Fruit fly (Drosophila melanogaster) whole organism, embryonic: ENCODE measurements around the gene CG13075.
A peak's percentile ranks its signal among the peaks of the same experiment; 100 is the strongest.

ENCODE experiments used
- Ada2b ChIP-seq: fragments of 200-800 bp; sonication (Bioruptor generic); IDR thresholded peaks from 2 replicates; pipeline ENCODE4 v1.3.6; 2022; ENCODE audit warnings: missing biosample characterization, missing genetic modification characterization
- Atf3 ChIP-seq: fragments of 200-800 bp; sonication (Bioruptor generic); optimal IDR thresholded peaks from 3 replicates; lab custom pipeline; 2016; ENCODE audit warnings: missing biosample characterization, missing genetic modification characterization
- Awh ChIP-seq: fragments of 200-800 bp; sonication (Bioruptor generic); IDR thresholded peaks from 2 replicates; pipeline ENCODE4, ENCODE4 v1.3.6; 2022; ENCODE audit warnings: missing biosample characterization, missing genetic modification characterization
- CG10209 ChIP-seq: fragments of 200-800 bp; sonication (Bioruptor generic); optimal IDR thresholded peaks from 3 replicates; lab custom pipeline; 2017; ENCODE audit warnings: missing biosample characterization, mild to moderate bottlenecking, missing genetic modification characterization, missing genetic modification reagents
- CG10654 ChIP-seq: fragments of 200-800 bp; sonication (Bioruptor generic); optimal IDR thresholded peaks from 2 replicates; lab custom pipeline; 2016; ENCODE audit warnings: missing biosample characterization, missing genetic modification characterization
- CG11093 ChIP-seq: fragments of 200-800 bp; sonication (Bioruptor generic); IDR thresholded peaks from 3 replicates; pipeline ENCODE4 v1.3.6; 2022; ENCODE audit warnings: missing biosample characterization, missing genetic modification characterization
- CG11504 ChIP-seq: fragments of 200-800 bp; sonication (Bioruptor generic); optimal IDR thresholded peaks from 3 replicates; lab custom pipeline; 2019; ENCODE audit warnings: missing biosample characterization, mild to moderate bottlenecking, missing genetic modification characterization, moderate library complexity
- CG12942 ChIP-seq: fragments of 200-800 bp; sonication (Bioruptor generic); optimal IDR thresholded peaks from 3 replicates; lab custom pipeline; 2016; ENCODE audit warnings: missing biosample characterization, missing genetic modification characterization
- CG14050 ChIP-seq: fragments of 200-800 bp; sonication (Bioruptor generic); IDR thresholded peaks from 3 replicates; pipeline ENCODE4 v1.3.6; 2022; ENCODE audit warnings: missing biosample characterization, missing genetic modification characterization
- CG15696 ChIP-seq: fragments of 200-800 bp; sonication (Bioruptor generic); optimal IDR thresholded peaks from 2 replicates; lab custom pipeline; 2019; ENCODE audit warnings: missing biosample characterization, mild to moderate bottlenecking, missing genetic modification characterization, moderate library complexity
- CG16815 ChIP-seq: fragments of 200-800 bp; sonication (Bioruptor generic); optimal IDR thresholded peaks from 3 replicates; lab custom pipeline; 2017; ENCODE audit warnings: missing biosample characterization, mild to moderate bottlenecking, missing genetic modification characterization
- CG17186 ChIP-seq: fragments of 200-800 bp; sonication (Bioruptor generic); optimal IDR thresholded peaks from 3 replicates; lab custom pipeline; 2017; ENCODE audit warnings: missing biosample characterization, missing genetic modification reagents, missing genetic modification characterization
- CG17829 ChIP-seq: fragments of 200-800 bp; optimal IDR thresholded peaks from 2 replicates; lab custom pipeline; 2019; ENCODE audit warnings: missing biosample characterization, mild to moderate bottlenecking, missing genetic modification characterization, moderate library complexity
- CG1832 ChIP-seq: fragments of 200-800 bp; sonication (Bioruptor generic); optimal IDR thresholded peaks from 2 replicates; lab custom pipeline; 2017; ENCODE audit warnings: missing biosample characterization, mild to moderate bottlenecking, missing genetic modification characterization, inconsistent platforms
- CG2199 ChIP-seq: fragments of 200-800 bp; sonication (Bioruptor generic); IDR thresholded peaks from 3 replicates; pipeline ENCODE4 v1.3.6; 2022; ENCODE audit warnings: missing biosample characterization, missing genetic modification characterization
- CG30431 ChIP-seq: fragments of 200-800 bp; sonication (Bioruptor generic); optimal IDR thresholded peaks from 2 replicates; lab custom pipeline; 2017; ENCODE audit warnings: missing biosample characterization, missing genetic modification characterization
- CG32532 ChIP-seq: fragments of 200-800 bp; sonication (Bioruptor generic); IDR thresholded peaks from 2 replicates; pipeline ENCODE4 v1.3.6; 2022; ENCODE audit warnings: missing biosample characterization, missing genetic modification characterization
- CG5245 ChIP-seq: fragments of 200-800 bp; sonication (Bioruptor generic); optimal IDR thresholded peaks from 3 replicates; lab custom pipeline; 2016; ENCODE audit warnings: missing biosample characterization, missing genetic modification characterization
- CG6683 ChIP-seq: fragments of 200-800 bp; sonication (Bioruptor generic); optimal IDR thresholded peaks from 2 replicates; lab custom pipeline; 2017; ENCODE audit warnings: missing biosample characterization, mild to moderate bottlenecking, missing genetic modification characterization, missing genetic modification reagents
- CG7963 ChIP-seq: fragments of 200-800 bp; sonication (Bioruptor generic); IDR thresholded peaks from 3 replicates; pipeline ENCODE4 v1.3.6; 2022; ENCODE audit warnings: missing biosample characterization, missing genetic modification characterization; ENCODE audit not compliant: partially characterized antibody
- CG9876 ChIP-seq: fragments of 200-800 bp; sonication (Bioruptor generic); optimal IDR thresholded peaks from 2 replicates; lab custom pipeline; 2016; ENCODE audit warnings: missing biosample characterization, missing genetic modification characterization
- CrebB ChIP-seq: fragments of 200-800 bp; sonication (Bioruptor generic); optimal IDR thresholded peaks from 3 replicates; lab custom pipeline; 2018; ENCODE audit warnings: missing biosample characterization, mild to moderate bottlenecking, missing genetic modification characterization
- D19A ChIP-seq: fragments of 200-800 bp; optimal IDR thresholded peaks from 3 replicates; lab custom pipeline; 2019; ENCODE audit warnings: missing biosample characterization, mild to moderate bottlenecking, missing genetic modification characterization, moderate library complexity
- Dip2 ChIP-seq: fragments of 200-800 bp; sonication (Bioruptor generic); IDR thresholded peaks from 2 replicates; pipeline ENCODE4 v1.3.6; 2022; ENCODE audit warnings: missing biosample characterization, missing genetic modification characterization
- Hmx ChIP-seq: fragments of 200-800 bp; sonication (Bioruptor generic); optimal IDR thresholded peaks from 2 replicates; lab custom pipeline; 2016; ENCODE audit warnings: missing biosample characterization, missing genetic modification characterization
- Lhr ChIP-seq: fragments of 200-800 bp; sonication (Bioruptor generic); optimal IDR thresholded peaks from 3 replicates; lab custom pipeline; 2017; ENCODE audit warnings: mild to moderate bottlenecking, missing biosample characterization, missing genetic modification reagents, missing genetic modification characterization
- NC2α ChIP-seq: fragments of 200-800 bp; sonication (Bioruptor generic); optimal IDR thresholded peaks from 2 replicates; lab custom pipeline; 2016; ENCODE audit warnings: missing biosample characterization, missing genetic modification characterization
- Neu2 ChIP-seq: fragments of 200-800 bp; sonication (Bioruptor generic); optimal IDR thresholded peaks from 3 replicates; lab custom pipeline; 2016; ENCODE audit warnings: missing biosample characterization, missing genetic modification characterization, borderline replicate concordance
- Sox100B ChIP-seq: fragments of 200-800 bp; sonication (Bioruptor generic); optimal IDR thresholded peaks from 3 replicates; lab custom pipeline; 2018; ENCODE audit warnings: missing biosample characterization, mild to moderate bottlenecking, missing genetic modification characterization
- Sry-δ ChIP-seq: fragments of 200-800 bp; sonication (Bioruptor generic); optimal IDR thresholded peaks from 2 replicates; lab custom pipeline; 2016; ENCODE audit warnings: missing biosample characterization, missing genetic modification characterization
- Ssrp ChIP-seq: fragments of 200-800 bp; sonication (Bioruptor generic); optimal IDR thresholded peaks from 2 replicates; lab custom pipeline; 2018; ENCODE audit warnings: missing biosample characterization, mild to moderate bottlenecking, missing genetic modification characterization, moderate library complexity
- aop ChIP-seq: fragments of 200-800 bp; sonication (Bioruptor generic); IDR thresholded peaks from 2 replicates; pipeline ENCODE4 v1.3.6; 2022; ENCODE audit warnings: missing biosample characterization, missing genetic modification characterization
- chif ChIP-seq, 2 experiments: fragments of 200-800 bp; sonication (Bioruptor generic); optimal IDR thresholded peaks; 3 replicates each; lab custom pipeline; 2016; ENCODE audit warnings: missing biosample characterization in 2 of 2, missing genetic modification characterization in 2 of 2
- ci ChIP-seq: fragments of 200-800 bp; sonication (Bioruptor generic); IDR thresholded peaks from 3 replicates; pipeline ENCODE4 v1.3.6; 2022; ENCODE audit warnings: missing biosample characterization, missing genetic modification characterization
- dmrt99B ChIP-seq: fragments of 200-800 bp; sonication (Bioruptor generic); optimal IDR thresholded peaks from 2 replicates; lab custom pipeline; 2018; ENCODE audit warnings: missing biosample characterization, mild to moderate bottlenecking, missing genetic modification characterization, moderate library complexity
- esg ChIP-seq: fragments of 200-800 bp; sonication (Bioruptor generic); conservative IDR thresholded peaks from 2 replicates; pipeline ENCODE4 v1.3.6; 2022; ENCODE audit warnings: missing biosample characterization, missing genetic modification characterization
- gcm ChIP-seq: fragments of 200-800 bp; sonication (Bioruptor generic); optimal IDR thresholded peaks from 2 replicates; lab custom pipeline; 2019; ENCODE audit warnings: missing biosample characterization, mild to moderate bottlenecking, missing genetic modification characterization, moderate library complexity
- kni ChIP-seq: fragments of 200-800 bp; sonication (Bioruptor generic); optimal IDR thresholded peaks from 3 replicates; lab custom pipeline; 2017; ENCODE audit warnings: mild to moderate bottlenecking, missing biosample characterization, missing genetic modification reagents, missing genetic modification characterization
- knrl ChIP-seq: fragments of 200-800 bp; sonication (Bioruptor generic); IDR thresholded peaks from 3 replicates; pipeline ENCODE4 v1.3.6; 2022; ENCODE audit warnings: missing biosample characterization, missing genetic modification characterization; ENCODE audit not compliant: partially characterized antibody
- lbe ChIP-seq: fragments of 200-800 bp; sonication (Bioruptor generic); optimal IDR thresholded peaks from 2 replicates; lab custom pipeline; 2016; ENCODE audit warnings: missing biosample characterization, mild to moderate bottlenecking, missing genetic modification characterization
- nmo ChIP-seq: fragments of 200-800 bp; sonication (Bioruptor generic); optimal IDR thresholded peaks from 2 replicates; lab custom pipeline; 2018; ENCODE audit warnings: missing biosample characterization, mild to moderate bottlenecking, missing genetic modification characterization, moderate library complexity
- pita ChIP-seq: fragments of 200-800 bp; sonication (Bioruptor generic); optimal IDR thresholded peaks from 2 replicates; lab custom pipeline; 2017; ENCODE audit warnings: missing biosample characterization, mild to moderate bottlenecking, missing genetic modification characterization
- pros ChIP-seq: fragments of 200-800 bp; sonication (Bioruptor generic); optimal IDR thresholded peaks from 3 replicates; lab custom pipeline; 2019; ENCODE audit warnings: missing biosample characterization, mild to moderate bottlenecking, missing genetic modification characterization, moderate library complexity
- rib ChIP-seq: fragments of 200-800 bp; sonication (Bioruptor generic); IDR thresholded peaks from 2 replicates; pipeline ENCODE4 v1.3.6; 2022; ENCODE audit warnings: missing biosample characterization, missing genetic modification characterization
- sd ChIP-seq: fragments of 200-800 bp; sonication (Bioruptor generic); optimal IDR thresholded peaks from 3 replicates; lab custom pipeline; 2018; ENCODE audit warnings: missing biosample characterization, mild to moderate bottlenecking, missing genetic modification characterization, moderate library complexity
- shn ChIP-seq: fragments of 200-800 bp; sonication (Bioruptor generic); optimal IDR thresholded peaks from 3 replicates; lab custom pipeline; 2016; ENCODE audit warnings: missing biosample characterization, missing genetic modification characterization
- stc ChIP-seq: fragments of 200-800 bp; sonication (Bioruptor generic); IDR thresholded peaks from 2 replicates; pipeline ENCODE4 v1.3.6; 2022; ENCODE audit warnings: missing biosample characterization, missing genetic modification characterization
- sug ChIP-seq: fragments of 200-800 bp; optimal IDR thresholded peaks from 2 replicates; lab custom pipeline; 2019; ENCODE audit warnings: missing biosample characterization, mild to moderate bottlenecking, missing genetic modification characterization, moderate library complexity
- ttk ChIP-seq: fragments of 200-800 bp; sonication (Bioruptor generic); IDR thresholded peaks from 2 replicates; pipeline ENCODE4 v2.1.2; 2022; ENCODE audit warnings: missing biosample characterization, missing genetic modification characterization

The CG13075 gene

DNA sequence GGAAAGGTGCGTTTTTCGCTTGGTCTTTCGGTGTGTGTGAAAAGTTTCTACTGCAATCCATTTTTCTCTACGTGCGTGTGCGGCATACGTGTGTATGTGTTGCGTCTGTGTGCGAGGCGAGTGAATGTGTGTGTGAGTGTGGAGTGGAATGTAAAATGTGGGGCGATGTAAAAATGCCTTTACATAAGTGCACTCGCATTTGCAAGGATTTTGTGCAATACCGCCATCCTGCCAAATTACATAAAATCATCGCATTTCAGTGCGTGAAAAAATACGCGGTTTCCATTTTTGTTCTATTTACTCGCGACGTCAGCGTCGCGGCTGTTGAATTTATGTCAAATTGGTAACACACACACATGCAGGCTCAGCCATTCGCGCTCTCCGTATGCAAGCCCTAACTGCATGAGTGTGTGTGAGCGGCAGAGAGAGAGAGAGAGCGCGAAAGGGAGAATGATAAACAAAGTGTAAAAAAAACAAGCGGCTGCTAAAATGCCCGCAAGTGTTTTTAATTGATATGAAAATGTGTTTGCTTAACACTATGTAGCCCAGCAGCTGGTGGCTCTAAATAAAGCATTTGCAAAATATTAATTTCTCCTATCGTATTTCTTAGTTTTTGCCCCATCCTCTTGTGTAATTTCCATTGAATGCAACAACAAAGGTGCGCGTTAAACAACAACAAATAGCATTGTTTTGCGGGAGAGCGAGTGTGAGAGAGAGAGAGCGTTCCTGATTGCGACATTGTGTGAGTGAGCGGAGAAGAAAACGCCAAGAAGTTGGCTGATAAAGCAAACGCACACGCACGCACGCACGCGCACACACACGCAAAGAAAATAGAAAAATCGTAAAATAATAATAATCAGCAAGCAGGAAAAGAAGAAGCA, 31.4 kb upstream of the CG13075 start (continued):
- TF ChIP-seq CG11504 (no peak), pita (GFP tag; lab: Kevin White, UChicago) (no peak), pros (GFP tag; lab: Kevin White, UChicago) (peak; percentile 89), kni (peak; percentile 87), CG2199 (GFP tag; lab: Robert Waterston, UW) (no peak; the same call in 2 of the 3 replicates), ci (GFP tag; lab: Robert Waterston, UW) (peak; percentile 47; the same call in 2 of the 3 replicates), NC2α (GFP tag; lab: Kevin White, UChicago) (no peak), CG10209 (GFP tag; lab: Kevin White, UChicago) (no peak), Atf3 (GFP tag; lab: Kevin White, UChicago) (no peak), CG10654 (GFP tag; lab: Kevin White, UChicago) (no peak), CG6683 (GFP tag; lab: Kevin White, UChicago) (peak; percentile 13), gcm (GFP tag; lab: Kevin White, UChicago) (no peak), CG7963 (GFP tag; lab: Robert Waterston, UW) (no peak), ttk (no peak), Sox100B (GFP tag; lab: Kevin White, UChicago) (no peak), Hmx (GFP tag; lab: Kevin White, UChicago) (no peak), CG16815 (no peak), sd (tag; lab: Kevin White, UChicago) (peak; percentile 90), Neu2 (GFP tag; lab: Kevin White, UChicago) (no peak), Awh (GFP tag; lab: Robert Waterston, UW) (no peak), Lhr (no peak), Ssrp (no peak), CG9876 (GFP tag; lab: Kevin White, UChicago) (no peak), D19A (tag; lab: Kevin White, UChicago) (no peak), stc (no peak), CG14050 (GFP tag; lab: Robert Waterston, UW) (no peak), shn (no peak), CG17829 (tag; lab: Kevin White, UChicago) (no peak), CG12942 (GFP tag; lab: Kevin White, UChicago) (no peak), aop (GFP tag; lab: Robert Waterston, UW) (no peak), knrl (GFP tag; lab: Robert Waterston, UW) (peak; percentile 33; the same call in 2 of the 3 replicates), Sry-δ (GFP tag; lab: Kevin White, UChicago) (no peak), CG30431 (no peak), CrebB (tag; lab: Kevin White, UChicago) (peak; percentile 9), lbe (GFP tag; lab: Kevin White, UChicago) (peak; percentile 51), sug (tag; lab: Kevin White, UChicago) (peak; percentile 16), CG11093 (no peak), nmo (GFP tag; lab: Kevin White, UChicago) (peak; percentile 30), chif (GFP tag; optimal IDR thresholded peaks at IDR 0.05; lab: Kevin White, UChicago) (no peak), dmrt99B (no peak), rib (GFP tag; lab: Robert Waterston, UW) (no peak), Ada2b (GFP tag; lab: Robert Waterston, UW) (no peak), CG5245 (GFP tag; lab: Kevin White, UChicago) (no peak), CG17186 (no peak), CG1832 (GFP tag; lab: Kevin White, UChicago) (peak; percentile 53), esg (GFP tag; lab: Robert Waterston, UW) (no peak), CG15696 (tag; lab: Kevin White, UChicago) (no peak), Dip2 (GFP tag; lab: Robert Waterston, UW) (no peak), CG32532 (GFP tag; lab: Robert Waterston, UW) (no peak)
